Fruit fly (Drosophila melanogaster) whole organism, adult: ENCODE data around the gene CG43448.

Experiments
- CG11617 ChIP-seq: fragments of 200-800 bp; sonication (Bioruptor generic); optimal IDR thresholded peaks from 2 replicates; lab custom pipeline; 2017; ENCODE audit warnings: mild to moderate bottlenecking, missing biosample characterization, missing genetic modification reagents, missing genetic modification characterization
- CG12768 ChIP-seq: fragments of 200-800 bp; sonication (Bioruptor generic); optimal IDR thresholded peaks from 2 replicates; lab custom pipeline; 2017; ENCODE audit warnings: missing biosample characterization, missing genetic modification characterization, mild to moderate bottlenecking, moderate library complexity, missing genetic modification reagents
- CG5204 ChIP-seq: fragments of 200-800 bp; sonication (Bioruptor generic); optimal IDR thresholded peaks from 2 replicates; lab custom pipeline; 2016; ENCODE audit warnings: missing biosample characterization, missing genetic modification characterization
- CG7045 ChIP-seq: fragments of 200-800 bp; sonication (Bioruptor generic); optimal IDR thresholded peaks from 2 replicates; lab custom pipeline; 2017; ENCODE audit warnings: missing biosample characterization, mild to moderate bottlenecking, missing genetic modification characterization
- Clk ChIP-seq: fragments of 200-800 bp; sonication (Bioruptor generic); optimal IDR thresholded peaks from 2 replicates; lab custom pipeline; 2017; ENCODE audit warnings: missing biosample characterization, missing genetic modification characterization
- Crg-1 ChIP-seq: fragments of 200-800 bp; sonication (Bioruptor generic); optimal IDR thresholded peaks from 2 replicates; lab custom pipeline; 2016; ENCODE audit warnings: missing biosample characterization, missing genetic modification characterization
- kay ChIP-seq: fragments of 200-800 bp; sonication (Bioruptor generic); peaks from one replicate; lab custom pipeline; 2016; ENCODE audit warnings: missing biosample characterization, missing genetic modification characterization, borderline replicate concordance
- pad ChIP-seq: fragments of 200-800 bp; sonication (Bioruptor generic); optimal IDR thresholded peaks from 3 replicates; lab custom pipeline; 2017; ENCODE audit warnings: missing biosample characterization, missing genetic modification characterization, mild to moderate bottlenecking, moderate library complexity, missing genetic modification reagents
- tj ChIP-seq: fragments of 200-800 bp; sonication (Bioruptor generic); optimal IDR thresholded peaks from 3 replicates; lab custom pipeline; 2017; ENCODE audit warnings: missing biosample characterization, mild to moderate bottlenecking, missing genetic modification characterization, moderate library complexity
- toe ChIP-seq: fragments of 200-800 bp; sonication (Bioruptor generic); optimal IDR thresholded peaks from 2 replicates; lab custom pipeline; 2016; ENCODE audit warnings: missing biosample characterization, missing genetic modification characterization

Gene CG43448

dm6 chr3R:30191462-30191874 is 46.1 kb downstream of the CG43448 start:
- peak; percentile 46 for TF ChIP-seq tj (GFP tag; lab: Kevin White, UChicago)
- TF ChIP-seq Crg-1 (GFP tag; lab: Kevin White, UChicago) = no peak
- no peak for TF ChIP-seq toe (GFP tag; lab: Kevin White, UChicago)
- TF ChIP-seq Clk (GFP tag; lab: Kevin White, UChicago) = no peak

dm6 chr3R:30191047-30191446 is 46.5 kb downstream of the CG43448 start, which contains the start of gene CG9747:
Gene CG9747 (minus strand): TSS chr3R:30191252.
- peak; percentile 90 for TF ChIP-seq tj (GFP tag; lab: Kevin White, UChicago)
- no peak for TF ChIP-seq pad (GFP tag; lab: Kevin White, UChicago)

- TF ChIP-seq CG7045 (GFP tag; lab: Kevin White, UChicago) = no peak
- TF ChIP-seq CG5204 = no peak
- TF ChIP-seq kay (GFP tag; lab: Kevin White, UChicago) = no peak
Measured at dm6 chr3R:30189836-30190235, 47.7 kb downstream of the CG43448 start.

dm6 chr3R:30189398-30189797 is 48.1 kb downstream of the CG43448 start:
- TF ChIP-seq CG11617 (GFP tag; lab: Kevin White, UChicago) (no peak), CG12768 (no peak), tj (GFP tag; lab: Kevin White, UChicago) (peak; percentile 99)
